Worm (Caenorhabditis elegans) whole organism, young adult: ENCODE measurements around the gene pals-16.
A peak's percentile ranks its signal among the peaks of the same experiment; 100 is the strongest.

Source experiments
- B0019.2 ChIP-seq: fragments of 200-800 bp; sonication (Bioruptor generic); conservative IDR thresholded peaks from 2 replicates; pipeline ENCODE4 v1.3.6; 2022; ENCODE audit warnings: missing genetic modification reagents, missing genetic modification characterization, missing compliant biosample characterization
- B0261.1 ChIP-seq: sonication (generic microtip); optimal IDR thresholded peaks from 2 replicates; lab custom pipeline; 2016; ENCODE audit warnings: mild to moderate bottlenecking, missing genetic modification characterization, moderate library complexity, missing compliant biosample characterization
- C06A6.2 ChIP-seq: fragments of 200-800 bp; sonication (Bioruptor generic); conservative IDR thresholded peaks from 2 replicates; pipeline ENCODE4 v1.3.6; 2022; ENCODE audit warnings: missing genetic modification characterization, missing compliant biosample characterization
- C17E4.6 ChIP-seq: fragments of 200-800 bp; sonication (Bioruptor generic); IDR thresholded peaks from 2 replicates; pipeline ENCODE4 v1.3.6; 2022; ENCODE audit warnings: missing genetic modification reagents, missing genetic modification characterization, missing compliant biosample characterization
- F10E7.11 ChIP-seq: sonication (generic microtip); optimal IDR thresholded peaks from 2 replicates; lab custom pipeline; 2017; ENCODE audit warnings: mild to moderate bottlenecking, missing genetic modification characterization, moderate library complexity, missing compliant biosample characterization
- F39B2.1 ChIP-seq: fragments of 200-800 bp; sonication (Bioruptor generic); IDR thresholded peaks from 2 replicates; pipeline ENCODE4 v1.3.6; 2022; ENCODE audit warnings: missing genetic modification reagents, missing genetic modification characterization, missing compliant biosample characterization
- F52B5.7 ChIP-seq: sonication (generic microtip); optimal IDR thresholded peaks from 2 replicates; lab custom pipeline; 2016; ENCODE audit warnings: mild to moderate bottlenecking, missing genetic modification characterization, missing compliant biosample characterization
- F57C9.4 ChIP-seq: sonication (generic microtip); optimal IDR thresholded peaks from 2 replicates; lab custom pipeline; 2017; ENCODE audit warnings: mild to moderate bottlenecking, missing genetic modification characterization, missing compliant biosample characterization
- Y53F4B.3 ChIP-seq: fragments of 200-800 bp; sonication (Bioruptor generic); IDR thresholded peaks from 2 replicates; pipeline ENCODE4 v1.3.6; 2022; ENCODE audit warnings: missing genetic modification reagents, missing genetic modification characterization, missing compliant biosample characterization
- akir-1 ChIP-seq: fragments of 200-800 bp; sonication (Bioruptor generic); optimal IDR thresholded peaks from 2 replicates; lab custom pipeline; 2018; ENCODE audit warnings: mild to moderate bottlenecking, missing genetic modification characterization, moderate library complexity, missing compliant biosample characterization
- aptf-2 ChIP-seq: fragments of 200-800 bp; sonication (Bioruptor generic); conservative IDR thresholded peaks from 2 replicates; pipeline ENCODE4 v1.3.6; 2022; ENCODE audit warnings: missing genetic modification reagents, missing genetic modification characterization, missing compliant biosample characterization
- attf-5 ChIP-seq: fragments of 200-800 bp; sonication (Bioruptor generic); optimal IDR thresholded peaks from 2 replicates; lab custom pipeline; 2018; ENCODE audit warnings: mild to moderate bottlenecking, missing genetic modification characterization, missing compliant biosample characterization
- bed-1 ChIP-seq: fragments of 200-800 bp; sonication (Bioruptor generic); IDR thresholded peaks from 2 replicates; pipeline ENCODE4 v1.3.6; 2022; ENCODE audit warnings: missing genetic modification reagents, missing genetic modification characterization, missing compliant biosample characterization
- ccch-3 ChIP-seq: fragments of 200-800 bp; sonication (Bioruptor generic); optimal IDR thresholded peaks from 2 replicates; lab custom pipeline; 2018; ENCODE audit warnings: mild to moderate bottlenecking, missing genetic modification characterization, missing compliant biosample characterization
- ceh-100 ChIP-seq: fragments of 200-800 bp; sonication (Bioruptor generic); IDR thresholded peaks from 2 replicates; pipeline ENCODE4 v1.3.6; 2022; ENCODE audit warnings: missing genetic modification reagents, missing genetic modification characterization, missing compliant biosample characterization
- ceh-40 ChIP-seq: fragments of 200-800 bp; sonication (Bioruptor generic); IDR thresholded peaks from 2 replicates; pipeline ENCODE4 v1.3.6; 2022; ENCODE audit warnings: missing genetic modification characterization, missing compliant biosample characterization
- dox-1 ChIP-seq: fragments of 200-800 bp; sonication (Bioruptor generic); IDR thresholded peaks from 2 replicates; pipeline ENCODE4 v1.3.6; 2022; ENCODE audit warnings: missing genetic modification reagents, missing genetic modification characterization, missing compliant biosample characterization
- dpl-1 ChIP-seq: fragments of 150-350 bp; optimal IDR thresholded peaks from 2 replicates; lab custom pipeline; 2014; ENCODE audit warnings: missing biosample characterization, missing genetic modification reagents, missing genetic modification characterization
- egrh-3 ChIP-seq: fragments of 200-800 bp; sonication (Bioruptor generic); IDR thresholded peaks from 2 replicates; pipeline ENCODE4 v1.3.6; 2022; ENCODE audit warnings: missing genetic modification reagents, missing genetic modification characterization, missing compliant biosample characterization
- gei-17 ChIP-seq: fragments of 200-800 bp; sonication (Bioruptor generic); optimal IDR thresholded peaks from 2 replicates; lab custom pipeline; 2018; ENCODE audit warnings: mild to moderate bottlenecking, missing genetic modification characterization, missing compliant biosample characterization
- hmg-1.2 ChIP-seq: fragments of 200-800 bp; sonication (Bioruptor generic); IDR thresholded peaks from 2 replicates; pipeline ENCODE4 v1.3.6; 2022; ENCODE audit warnings: missing genetic modification reagents, missing genetic modification characterization, missing compliant biosample characterization
- hrde-1 ChIP-seq: sonication (generic microtip); optimal IDR thresholded peaks from 2 replicates; lab custom pipeline; 2016; ENCODE audit warnings: missing genetic modification characterization, mild to moderate bottlenecking, missing compliant biosample characterization, moderate library complexity, missing genotype, missing genetic modification reagents, borderline replicate concordance
- hsf-1 ChIP-seq: fragments of 200-800 bp; sonication (Bioruptor generic); IDR thresholded peaks from 2 replicates; pipeline ENCODE4 v1.3.6; 2022; ENCODE audit warnings: missing genetic modification reagents, missing genetic modification characterization, missing compliant biosample characterization
- let-526 ChIP-seq: fragments of 200-800 bp; sonication (Bioruptor generic); IDR thresholded peaks from 2 replicates; pipeline ENCODE4 v1.3.6; 2022; ENCODE audit warnings: missing genetic modification reagents, missing genetic modification characterization, missing compliant biosample characterization
- madf-3 ChIP-seq: fragments of 200-800 bp; sonication (Bioruptor generic); IDR thresholded peaks from 2 replicates; pipeline ENCODE4 v1.3.6; 2022; ENCODE audit warnings: missing genetic modification reagents, missing genetic modification characterization, missing compliant biosample characterization
- madf-8 ChIP-seq: fragments of 200-800 bp; sonication (Bioruptor generic); conservative IDR thresholded peaks from 2 replicates; pipeline ENCODE4 v1.3.6; 2022; ENCODE audit warnings: missing genetic modification reagents, missing genetic modification characterization, missing compliant biosample characterization
- nhr-120 ChIP-seq: fragments of 200-800 bp; sonication (Bioruptor generic); IDR thresholded peaks from 2 replicates; pipeline ENCODE4 v1.3.6; 2022; ENCODE audit warnings: missing genetic modification characterization, missing compliant biosample characterization
- nhr-90 ChIP-seq: sonication (generic microtip); optimal IDR thresholded peaks from 2 replicates; lab custom pipeline; 2016; ENCODE audit warnings: missing genotype, mild to moderate bottlenecking, missing genetic modification characterization, missing compliant biosample characterization
- rcor-1 ChIP-seq: fragments of 200-800 bp; sonication (Bioruptor generic); IDR thresholded peaks from 2 replicates; pipeline ENCODE4 v1.3.6; 2022; ENCODE audit warnings: missing genetic modification reagents, missing genetic modification characterization, missing compliant biosample characterization
- rec-8 ChIP-seq, 2 experiments: sonication (generic microtip); optimal IDR thresholded peaks; 2 replicates each; lab custom pipeline; 2016; ENCODE audit warnings: mild to moderate bottlenecking in 2 of 2, missing genetic modification characterization in 2 of 2, missing genetic modification reagents in 2 of 2, missing genotype in 2 of 2, missing biosample characterization in 1 of 2, missing compliant biosample characterization in 1 of 2, moderate library complexity in 1 of 2
- snpc-3.4 ChIP-seq: sonication (generic microtip); optimal IDR thresholded peaks from 2 replicates; lab custom pipeline; 2017; ENCODE audit warnings: missing genetic modification characterization, mild to moderate bottlenecking, missing compliant biosample characterization, antibody characterized with exemption, moderate library complexity, missing genotype, missing genetic modification reagents
- snpc-4 ChIP-seq, 5 experiments: fragments of 150-350 bp in 1 of 5; sonication (generic microtip) in 4 of 5; optimal IDR thresholded peaks; 2 replicates each; lab custom pipeline; 2014 to 2018; ENCODE audit warnings: missing genetic modification characterization in 5 of 5, missing biosample characterization in 3 of 5, antibody characterized with exemption in 2 of 5, mild to moderate bottlenecking in 2 of 5, missing compliant biosample characterization in 2 of 5, missing genotype in 2 of 5, moderate library complexity in 2 of 5, missing genetic modification reagents in 1 of 5
- somi-1 ChIP-seq: fragments of 200-800 bp; sonication (Bioruptor generic); optimal IDR thresholded peaks from 2 replicates; lab custom pipeline; 2018; ENCODE audit warnings: mild to moderate bottlenecking, missing genetic modification characterization, missing compliant biosample characterization
- tbp1 ChIP-seq: fragments of 200-800 bp; sonication (Bioruptor generic); optimal IDR thresholded peaks from 2 replicates; lab custom pipeline; 2018; ENCODE audit warnings: mild to moderate bottlenecking, missing genetic modification characterization, missing compliant biosample characterization
- tbx-9 ChIP-seq: sonication (generic microtip); optimal IDR thresholded peaks from 2 replicates; lab custom pipeline; 2016; ENCODE audit warnings: borderline replicate concordance, missing genetic modification characterization, inconsistent platforms, missing compliant biosample characterization
- tlf-1 ChIP-seq: fragments of 200-800 bp; sonication (Bioruptor generic); optimal IDR thresholded peaks from 2 replicates; lab custom pipeline; 2018; ENCODE audit warnings: mild to moderate bottlenecking, missing genetic modification characterization, missing compliant biosample characterization
- xnd-1 ChIP-seq: sonication (generic microtip); optimal IDR thresholded peaks from 2 replicates; lab custom pipeline; 2016; ENCODE audit warnings: missing genotype, missing genetic modification reagents, missing genetic modification characterization, missing compliant biosample characterization
- zfh-2 ChIP-seq: fragments of 200-800 bp; sonication (Bioruptor generic); conservative IDR thresholded peaks from 2 replicates; pipeline ENCODE4 v1.3.6; 2022; ENCODE audit warnings: missing genetic modification reagents, missing genetic modification characterization, missing compliant biosample characterization
- zim-3 ChIP-seq: sonication (generic microtip); optimal IDR thresholded peaks from 2 replicates; lab custom pipeline; 2017; ENCODE audit warnings: mild to moderate bottlenecking, missing genetic modification characterization, moderate library complexity, missing compliant biosample characterization
- ztf-26 ChIP-seq: sonication (generic microtip); optimal IDR thresholded peaks from 2 replicates; lab custom pipeline; 2017; ENCODE audit warnings: missing genetic modification characterization, missing compliant biosample characterization
- ztf-28 ChIP-seq: fragments of 200-800 bp; sonication (Bioruptor generic); IDR thresholded peaks from 2 replicates; pipeline ENCODE4 v1.3.6; 2022; ENCODE audit warnings: missing genetic modification reagents, missing genetic modification characterization, missing compliant biosample characterization
- ztf-6 ChIP-seq: fragments of 200-800 bp; sonication (Bioruptor generic); IDR thresholded peaks from 2 replicates; pipeline ENCODE4 v1.3.6; 2022; ENCODE audit warnings: missing genetic modification reagents, missing genetic modification characterization, missing compliant biosample characterization

pals-16 gene

ce11 chrIII:1418709-1419108, 18.9 kb downstream of the pals-16 start (continued):
- TF ChIP-seq ztf-6 (GFP tag; lab: Robert Waterston, UW): no peak
- TF ChIP-seq ceh-40 (GFP tag; lab: Robert Waterston, UW): no peak
- TF ChIP-seq gei-17: peak; percentile 21
- no peak for TF ChIP-seq bed-1 (GFP tag; lab: Robert Waterston, UW)
- TF ChIP-seq hrde-1 (tag; lab: Kevin White, UChicago): no peak
- TF ChIP-seq C17E4.6 (GFP tag; lab: Robert Waterston, UW): peak; percentile 65; the same call in 1 of the 2 replicates
- peak; percentile 65 for TF ChIP-seq hmg-1.2 (GFP tag; lab: Robert Waterston, UW)
- TF ChIP-seq nhr-120: no peak
- TF ChIP-seq tlf-1 (GFP tag; lab: Kevin White, UChicago): peak; percentile 83

ce11 chrIII:1419146-1419636, 19.4 kb downstream of the pals-16 start, which contains the start of gene Y82E9BR.3:
TSS of gene Y82E9BR.3 (plus strand) at chrIII:1419196.
- TF ChIP-seq somi-1 (GFP tag; lab: Kevin White, UChicago) (no peak), ceh-40 (GFP tag; lab: Robert Waterston, UW) (0 out of 2 replicates have a peak, but pooled peaks have one; percentile 3), rec-8 (tag; optimal IDR thresholded peaks at IDR 0.05; lab: Kevin White, UChicago) (no peak), aptf-2 (no peak), B0019.2 (GFP tag; lab: Robert Waterston, UW) (no peak), rcor-1 (GFP tag; lab: Robert Waterston, UW) (peak; percentile 9; the same call in 1 of the 2 replicates), B0261.1 (no peak), F57C9.4 (tag; lab: Kevin White, UChicago) (no peak), zfh-2 (GFP tag; lab: Robert Waterston, UW) (peak; percentile 87), nhr-90 (tag; lab: Kevin White, UChicago) (no peak), snpc-3.4 (tag; lab: Kevin White, UChicago) (no peak), egrh-3 (peak; percentile 93), F39B2.1 (peak; percentile 49; the same call in 1 of the 2 replicates), attf-5 (GFP tag; lab: Kevin White, UChicago) (no peak), madf-3 (peak; percentile 79), xnd-1 (tag; lab: Kevin White, UChicago) (no peak), ztf-26 (tag; lab: Kevin White, UChicago) (no peak)
- TF ChIP-seq, all 124 proteins: peak for 6

- TF ChIP-seq ccch-3 (GFP tag; lab: Kevin White, UChicago) (no peak), attf-5 (GFP tag; lab: Kevin White, UChicago) (peak; percentile 63), rec-8 (tag; optimal IDR thresholded peaks at IDR 0.05; lab: Kevin White, UChicago) (peak; percentile 46 to 48), aptf-2 (no peak), hrde-1 (tag; lab: Kevin White, UChicago) (peak; percentile 96), Y53F4B.3 (GFP tag; lab: Robert Waterston, UW) (no peak; the same call in 1 of the 2 replicates), zim-3 (tag; lab: Kevin White, UChicago) (peak; percentile 69), hmg-1.2 (GFP tag; lab: Robert Waterston, UW) (peak; percentile 55), tbp1 (GFP tag; lab: Kevin White, UChicago) (peak; percentile 69), tbx-9 (tag; lab: Kevin White, UChicago) (no peak), snpc-4 (GFP tag; optimal IDR thresholded peaks at IDR 0.05; lab: Kevin White, UChicago) (peak; percentile 51), snpc-4 (tag; optimal IDR thresholded peaks at IDR 0.05; lab: Kevin White, UChicago) (peak in 3 of 4 experiments; percentile 16 to 60 (median 59)), C06A6.2 (GFP tag; lab: Robert Waterston, UW) (no peak), ztf-28 (no peak), F39B2.1 (peak; percentile 94), madf-8 (no peak), F52B5.7 (tag; lab: Kevin White, UChicago) (peak; percentile 87), C17E4.6 (GFP tag; lab: Robert Waterston, UW) (peak; percentile 45; the same call in 1 of the 2 replicates), zfh-2 (GFP tag; lab: Robert Waterston, UW) (peak; percentile 59), F10E7.11 (tag; lab: Kevin White, UChicago) (peak; percentile 94), dpl-1 (no peak), akir-1 (no peak), ceh-100 (no peak; the same call in none of the 2 replicates), dox-1 (GFP tag; lab: Robert Waterston, UW) (peak; percentile 51), hsf-1 (peak; percentile 79), let-526 (GFP tag; lab: Robert Waterston, UW) (no peak)
Observed at ce11 chrIII:1419700-1420356, 20.1 kb downstream of the pals-16 start.
